Fruit fly (Drosophila melanogaster): ENCODE data around the gene CG6026.

CG6026 gene

dm6 chr3R:19014742-19015422 lies 18.5 kb upstream of the CG6026 start:
- TF ChIP-seq CG9727 (GFP tag; optimal IDR thresholded peaks at IDR 0.05) (peak; percentile 25), Bgb (GFP tag; IDR thresholded peaks at IDR 0.05; ENCODE audit: partially characterized antibody) (no peak), CG6654 (GFP tag; optimal IDR thresholded peaks at IDR 0.05) (peak; percentile 94), pan (optimal IDR thresholded peaks at IDR 0.05) (no peak), pan (GFP tag; optimal IDR thresholded peaks at IDR 0.05 in 1 of 2, IDR thresholded peaks at IDR 0.05 in 1 of 2) (peak in 1 of 2 experiments; percentile 71), gce (GFP tag; IDR thresholded peaks at IDR 0.05) (0 out of 3 replicates have a peak, but pooled peaks have one; percentile 38), ab (GFP tag; optimal IDR thresholded peaks at IDR 0.05) (no peak), phol (tag; optimal IDR thresholded peaks at IDR 0.05) (peak; percentile 64), disco-r (GFP tag; optimal IDR thresholded peaks at IDR 0.05) (no peak), CG6689 (GFP tag; IDR thresholded peaks at IDR 0.05) (peak; percentile 65; the same call in 1 of the 2 replicates), CG9817 (tag; optimal IDR thresholded peaks at IDR 0.05) (no peak), knrl (GFP tag; IDR thresholded peaks at IDR 0.05; ENCODE audit: partially characterized antibody) (no peak), CG2712 (tag; optimal IDR thresholded peaks at IDR 0.05) (peak; percentile 71), HLH54F (GFP tag; optimal IDR thresholded peaks at IDR 0.05) (no peak), Hr78 (GFP tag; optimal IDR thresholded peaks at IDR 0.05) (peak in 1 of 2 experiments; percentile 42), aop (GFP tag; IDR thresholded peaks at IDR 0.05) (no peak), dan (GFP tag; IDR thresholded peaks at IDR 0.05) (no peak), CG12236 (GFP tag; optimal IDR thresholded peaks at IDR 0.05) (no peak), CG9437 (GFP tag; optimal IDR thresholded peaks at IDR 0.05) (peak; percentile 20), CG18599 (GFP tag; optimal IDR thresholded peaks at IDR 0.05) (peak; percentile 24), odd (GFP tag; optimal IDR thresholded peaks at IDR 0.05) (no peak), CG17361 (GFP tag; IDR thresholded peaks at IDR 0.05) (peak; percentile 70; the same call in 2 of the 3 replicates), CG4820 (GFP tag; optimal IDR thresholded peaks at IDR 0.05) (peak; percentile 25), lbe (GFP tag; optimal IDR thresholded peaks at IDR 0.05) (no peak), Mrtf (GFP tag; IDR thresholded peaks at IDR 0.05) (no peak), CG15269 (tag; optimal IDR thresholded peaks at IDR 0.05) (peak; percentile 22), Hmr (GFP tag; optimal IDR thresholded peaks at IDR 0.05) (no peak), yki (optimal IDR thresholded peaks at IDR 0.05) (no peak), ken (GFP tag; IDR thresholded peaks at IDR 0.05) (0 out of 3 replicates have a peak, but pooled peaks have one; percentile 43), chn (GFP tag; optimal IDR thresholded peaks at IDR 0.05) (no peak), CG16779 (GFP tag; IDR thresholded peaks at IDR 0.05) (no peak), CG30403 (GFP tag; optimal IDR thresholded peaks at IDR 0.05) (peak; percentile 31), BtbVII (GFP tag; optimal IDR thresholded peaks at IDR 0.05) (no peak), CG11723 (GFP tag; optimal IDR thresholded peaks at IDR 0.05) (no peak), sug (tag; optimal IDR thresholded peaks at IDR 0.05) (no peak), hbn (GFP tag; IDR thresholded peaks at IDR 0.05; ENCODE audit: partially characterized antibody) (no peak), az2 (GFP tag; optimal IDR thresholded peaks at IDR 0.05) (peak; percentile 45), HmgD (GFP tag; optimal IDR thresholded peaks at IDR 0.05) (no peak), B-H1 (GFP tag; IDR thresholded peaks at IDR 0.05) (0 out of 3 replicates have a peak, but pooled peaks have one; percentile 26), so (GFP tag; IDR thresholded peaks at IDR 0.05) (no peak), MTF-1 (GFP tag; optimal IDR thresholded peaks at IDR 0.05; ENCODE audit: borderline replicate concordance) (no peak), CG12744 (GFP tag; optimal IDR thresholded peaks at IDR 0.05) (no peak), lab (GFP tag; optimal IDR thresholded peaks at IDR 0.05) (no peak), CG43689 (GFP tag; IDR thresholded peaks at IDR 0.05) (no peak), Ssrp (tag; optimal IDR thresholded peaks at IDR 0.05) (peak; percentile 68), CG10147 (GFP tag; optimal IDR thresholded peaks at IDR 0.05) (peak; percentile 15), lov (optimal IDR thresholded peaks at IDR 0.05) (no peak), lov (GFP tag; IDR thresholded peaks at IDR 0.05) (no peak), YL-1 (GFP tag; optimal IDR thresholded peaks at IDR 0.05) (no peak), ash1 (GFP tag; optimal IDR thresholded peaks at IDR 0.05) (no peak), CG8478 (optimal IDR thresholded peaks at IDR 0.05) (no peak)
